Fruit fly (Drosophila melanogaster) whole organism, larva: Measurements from ENCODE around the gene AsnS.

ENCODE experiments used
- noc ChIP-seq: fragments of 200-800 bp; sonication (Bioruptor generic); optimal IDR thresholded peaks from 3 replicates; lab custom pipeline; 2019; ENCODE audit warnings: missing biosample characterization, mild to moderate bottlenecking, missing genetic modification characterization, moderate library complexity

The AsnS gene

dm6 chr3L:21220100-21220499 lies 47.2 kb downstream of the AsnS start, which contains the start of gene CG43219:
TSS of gene CG43219 (plus strand) at chr3L:21220400.
- TF ChIP-seq noc (tag; lab: Kevin White, UChicago), result no peak

- no peak for TF ChIP-seq noc (tag; lab: Kevin White, UChicago)
Measured at dm6 chr3L:21223268-21223667, 50.4 kb downstream of the AsnS start.

- no peak for TF ChIP-seq noc (tag; lab: Kevin White, UChicago)
Measured at dm6 chr3L:21224274-21224673, 51.4 kb downstream of the AsnS start.
